Worm (Caenorhabditis elegans) whole organism, L4 larva: Measurements from ENCODE around the gene gldi-5.

Experiments used
- F10B5.3 ChIP-seq: sonication (generic microtip); optimal IDR thresholded peaks from 2 replicates; lab custom pipeline; 2016; ENCODE audit warnings: mild to moderate bottlenecking, missing genetic modification characterization, missing compliant biosample characterization
- F49E8.2 ChIP-seq: sonication (generic microtip); optimal IDR thresholded peaks from 2 replicates; lab custom pipeline; 2016; ENCODE audit warnings: missing compliant biosample characterization, mild to moderate bottlenecking, missing genetic modification characterization, borderline replicate concordance
- R02D3.7 ChIP-seq: fragments of 150-350 bp; sonication (generic microtip); optimal IDR thresholded peaks from 3 replicates; lab custom pipeline; 2014; ENCODE audit warnings: missing biosample characterization, missing genetic modification characterization
- T26A8.4 ChIP-seq: fragments of 200-800 bp; sonication (Bioruptor generic); IDR thresholded peaks from 2 replicates; pipeline ENCODE4 v1.3.6; 2022; ENCODE audit warnings: missing genetic modification characterization, missing compliant biosample characterization
- Y105C5A.15 ChIP-seq: fragments of 200-800 bp; sonication (Bioruptor generic); IDR thresholded peaks from 2 replicates; pipeline ENCODE4 v1.3.6; 2022; ENCODE audit warnings: missing genetic modification characterization, missing compliant biosample characterization
- ZK337.2 ChIP-seq: fragments of 200-800 bp; sonication (Bioruptor generic); IDR thresholded peaks from 2 replicates; pipeline ENCODE4 v1.3.6; 2022; ENCODE audit warnings: missing genetic modification reagents, missing genetic modification characterization, missing compliant biosample characterization
- aha-1 ChIP-seq: fragments of 150-350 bp; peaks from one replicate; lab custom pipeline; 2014; ENCODE audit warnings: missing biosample characterization, missing genetic modification characterization
- attf-4 ChIP-seq: sonication (generic microtip); optimal IDR thresholded peaks from 3 replicates; lab custom pipeline; 2017; ENCODE audit warnings: missing biosample characterization, missing genetic modification characterization
- ceh-62 ChIP-seq: sonication (generic microtip); optimal IDR thresholded peaks from 2 replicates; lab custom pipeline; 2017; ENCODE audit warnings: missing biosample characterization, missing genetic modification characterization
- ctbp-1 ChIP-seq: fragments of 200-800 bp; sonication (Bioruptor generic); IDR thresholded peaks from 2 replicates; pipeline ENCODE4 v1.3.6; 2022; ENCODE audit warnings: missing genetic modification reagents, missing genetic modification characterization, missing compliant biosample characterization
- daf-12 ChIP-seq: fragments of 150-350 bp; optimal IDR thresholded peaks from 2 replicates; lab custom pipeline; 2014; ENCODE audit warnings: missing biosample characterization, missing genetic modification reagents, missing genetic modification characterization
- daf-19 ChIP-seq: fragments of 200-800 bp; sonication (Bioruptor generic); conservative IDR thresholded peaks from 2 replicates; pipeline ENCODE4 v1.3.6; 2022; ENCODE audit warnings: missing genetic modification characterization, missing compliant biosample characterization
- daf-8 ChIP-seq: fragments of 200-800 bp; sonication (Bioruptor generic); IDR thresholded peaks from 2 replicates; pipeline ENCODE4 v1.3.6; 2022; ENCODE audit warnings: missing genetic modification characterization, missing compliant biosample characterization
- dmd-8 ChIP-seq: fragments of 200-800 bp; sonication (Bioruptor generic); IDR thresholded peaks from 2 replicates; pipeline ENCODE4 v1.3.6; 2022; ENCODE audit warnings: missing genetic modification characterization, missing compliant biosample characterization
- dpl-1 ChIP-seq: fragments of 150-350 bp; optimal IDR thresholded peaks from 2 replicates; lab custom pipeline; 2014; ENCODE audit warnings: missing biosample characterization, missing genetic modification reagents, missing genetic modification characterization
- egl-27 ChIP-seq: sonication (generic microtip); optimal IDR thresholded peaks from 3 replicates; lab custom pipeline; 2017; ENCODE audit warnings: missing biosample characterization, missing genetic modification reagents, missing genetic modification characterization
- gei-8 ChIP-seq: fragments of 200-800 bp; sonication (Bioruptor generic); optimal IDR thresholded peaks from 2 replicates; lab custom pipeline; 2018; ENCODE audit warnings: mild to moderate bottlenecking, missing genetic modification characterization, missing compliant biosample characterization
- hlh-11 ChIP-seq: fragments of 200-800 bp; sonication (Bioruptor generic); optimal IDR thresholded peaks from 2 replicates; lab custom pipeline; 2018; ENCODE audit warnings: mild to moderate bottlenecking, missing genetic modification characterization, missing compliant biosample characterization
- hmg-1.1 ChIP-seq: fragments of 200-800 bp; sonication (Bioruptor generic); IDR thresholded peaks from 2 replicates; pipeline ENCODE4 v1.3.6; 2022; ENCODE audit warnings: missing genetic modification reagents, missing genetic modification characterization, missing compliant biosample characterization
- jun-1 ChIP-seq: fragments of 150-350 bp; optimal IDR thresholded peaks from 2 replicates; lab custom pipeline; 2014; ENCODE audit warnings: missing biosample characterization, missing genetic modification reagents, missing genetic modification characterization
- lim-7 ChIP-seq: fragments of 200-800 bp; sonication (Bioruptor generic); IDR thresholded peaks from 2 replicates; pipeline ENCODE4 v1.3.6; 2022; ENCODE audit warnings: missing genetic modification characterization, missing compliant biosample characterization
- lin-1 ChIP-seq: fragments of 200-800 bp; sonication (Bioruptor generic); IDR thresholded peaks from 2 replicates; pipeline ENCODE4 v1.3.6; 2022; ENCODE audit warnings: missing genetic modification reagents, missing genetic modification characterization, missing compliant biosample characterization
- lin-38 ChIP-seq: fragments of 200-800 bp; sonication (Bioruptor generic); IDR thresholded peaks from 2 replicates; pipeline ENCODE4 v1.3.6; 2022; ENCODE audit warnings: missing genetic modification reagents, missing genetic modification characterization, missing compliant biosample characterization
- lsy-2 ChIP-seq, 2 experiments: fragments of 150-350 bp in 1 of 2; sonication (generic microtip) in 1 of 2; optimal IDR thresholded peaks; 2 replicates each; lab custom pipeline; 2014 to 2017; ENCODE audit warnings: missing biosample characterization in 2 of 2, missing genetic modification characterization in 2 of 2
- madf-9 ChIP-seq: fragments of 200-800 bp; sonication (Bioruptor generic); conservative IDR thresholded peaks from 2 replicates; pipeline ENCODE4 v1.3.6; 2022; ENCODE audit warnings: missing genetic modification reagents, missing genetic modification characterization, missing compliant biosample characterization
- mep-1 ChIP-seq: fragments of 150-350 bp; sonication (generic microtip); optimal IDR thresholded peaks from 3 replicates; lab custom pipeline; 2014; ENCODE audit warnings: missing biosample characterization, missing genetic modification characterization
- mes-2 ChIP-seq: sonication (generic microtip); optimal IDR thresholded peaks from 2 replicates; lab custom pipeline; 2016; ENCODE audit warnings: missing genotype, mild to moderate bottlenecking, missing genetic modification characterization, missing compliant biosample characterization; ENCODE audit not compliant: poor library complexity, severe bottlenecking
- nhr-10 ChIP-seq: fragments of 150-350 bp; optimal IDR thresholded peaks from 2 replicates; lab custom pipeline; 2014; ENCODE audit warnings: missing biosample characterization, missing genetic modification characterization
- nhr-102 ChIP-seq: sonication (generic microtip); optimal IDR thresholded peaks from 2 replicates; lab custom pipeline; 2016; ENCODE audit warnings: mild to moderate bottlenecking, missing genetic modification characterization, moderate library complexity, missing compliant biosample characterization
- nhr-111 ChIP-seq: fragments of 200-800 bp; sonication (Bioruptor generic); optimal IDR thresholded peaks from 2 replicates; lab custom pipeline; 2018; ENCODE audit warnings: mild to moderate bottlenecking, missing genetic modification characterization, missing compliant biosample characterization
- nhr-237 ChIP-seq: sonication (generic microtip); optimal IDR thresholded peaks from 2 replicates; lab custom pipeline; 2017; ENCODE audit warnings: missing biosample characterization, missing genetic modification characterization
- nhr-76 ChIP-seq: fragments of 150-350 bp; optimal IDR thresholded peaks from 2 replicates; lab custom pipeline; 2014; ENCODE audit warnings: missing biosample characterization, missing genetic modification characterization
- rbr-2 ChIP-seq: sonication (generic microtip); optimal IDR thresholded peaks from 2 replicates; lab custom pipeline; 2016; ENCODE audit warnings: missing genotype, missing genetic modification characterization, missing compliant biosample characterization
- saeg-2 ChIP-seq: fragments of 200-800 bp; sonication (Bioruptor generic); IDR thresholded peaks from 2 replicates; pipeline ENCODE4 v1.3.6; 2022; ENCODE audit warnings: missing genetic modification reagents, missing genetic modification characterization, missing compliant biosample characterization
- skn-1 ChIP-seq: fragments of 150-350 bp; optimal IDR thresholded peaks from 2 replicates; lab custom pipeline; 2014; ENCODE audit warnings: missing biosample characterization, missing genetic modification characterization
- spr-1 ChIP-seq: sonication (generic microtip); optimal IDR thresholded peaks from 2 replicates; lab custom pipeline; 2016; ENCODE audit warnings: mild to moderate bottlenecking, missing genetic modification characterization, missing compliant biosample characterization
- tag-97 ChIP-seq: fragments of 200-800 bp; sonication (Bioruptor generic); IDR thresholded peaks from 2 replicates; pipeline ENCODE4 v1.3.6; 2022; ENCODE audit warnings: missing genetic modification characterization, missing compliant biosample characterization
- unc-39 ChIP-seq: sonication (generic microtip); optimal IDR thresholded peaks from 2 replicates; lab custom pipeline; 2017; ENCODE audit warnings: missing biosample characterization, missing genetic modification characterization
- vab-7 ChIP-seq: fragments of 200-800 bp; sonication (Bioruptor generic); IDR thresholded peaks from 2 replicates; pipeline ENCODE4 v1.3.6; 2022; ENCODE audit warnings: missing genetic modification reagents, missing genetic modification characterization, missing compliant biosample characterization
- zag-1 ChIP-seq: fragments of 150-350 bp; optimal IDR thresholded peaks from 2 replicates; lab custom pipeline; 2014; ENCODE audit warnings: missing biosample characterization, missing genetic modification characterization

The gldi-5 gene

DNA sequence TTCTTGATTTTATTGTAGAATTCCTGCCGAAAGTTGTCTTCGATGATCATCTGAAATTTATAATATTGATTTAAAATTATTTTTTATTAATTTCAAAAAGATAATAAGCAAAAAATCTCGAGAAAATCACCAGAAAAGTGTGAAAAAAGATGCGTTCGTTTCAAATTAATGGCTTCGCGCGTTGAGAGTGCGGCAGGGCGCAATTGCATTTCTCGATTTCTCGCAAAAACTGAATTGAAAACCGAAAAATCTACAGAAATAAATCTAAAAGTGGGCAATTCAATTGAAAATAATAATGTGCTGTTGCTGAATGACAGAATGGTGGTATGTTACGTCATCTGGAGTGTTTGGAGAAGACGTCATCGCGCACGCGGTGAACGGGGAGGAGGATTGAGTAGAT is 8.7 kb upstream of the gldi-5 start, which contains the start of gene evl-18:
evl-18 (minus strand) TSS at position 50 of the 400 bp plus-strand sequence.
- no peak for TF ChIP-seq nhr-76 (tag; lab: Kevin White, UChicago)
- TF ChIP-seq ZK337.2 (GFP tag; lab: Robert Waterston, UW): no peak
- no peak for TF ChIP-seq attf-4 (tag; lab: Kevin White, UChicago)
- no peak for TF ChIP-seq F49E8.2
- TF ChIP-seq lin-38 (GFP tag; lab: Robert Waterston, UW): peak; percentile 71
- no peak for TF ChIP-seq nhr-111 (GFP tag; lab: Kevin White, UChicago)
- no peak for TF ChIP-seq spr-1 (tag; lab: Kevin White, UChicago)
- no peak for TF ChIP-seq gei-8 (GFP tag; lab: Kevin White, UChicago)
- TF ChIP-seq mes-2 (tag; lab: Kevin White, UChicago): peak; percentile 15
- TF ChIP-seq unc-39 (tag; lab: Kevin White, UChicago): no peak
- TF ChIP-seq lin-1: no peak
- no peak for TF ChIP-seq Y105C5A.15 (GFP tag; lab: Robert Waterston, UW)
- TF ChIP-seq lsy-2 (tag; optimal IDR thresholded peaks at IDR 0.05; lab: Kevin White, UChicago): peak in 1 of 2 experiments; percentile 33
- no peak for TF ChIP-seq dmd-8 (GFP tag; lab: Robert Waterston, UW)
- TF ChIP-seq ctbp-1 (GFP tag; lab: Robert Waterston, UW): no peak
- TF ChIP-seq hlh-11 (tag; lab: Kevin White, UChicago): no peak
- TF ChIP-seq mep-1 (tag; lab: Kevin White, UChicago): no peak
- TF ChIP-seq dpl-1: peak; percentile 58
- TF ChIP-seq saeg-2 (GFP tag; lab: Robert Waterston, UW): no peak
- TF ChIP-seq egl-27 (tag; lab: Kevin White, UChicago): no peak
- no peak for TF ChIP-seq hmg-1.1 (GFP tag; lab: Robert Waterston, UW)
- no peak for TF ChIP-seq ceh-62 (tag; lab: Kevin White, UChicago)
- TF ChIP-seq aha-1 (tag; lab: Kevin White, UChicago): no peak

DNA sequence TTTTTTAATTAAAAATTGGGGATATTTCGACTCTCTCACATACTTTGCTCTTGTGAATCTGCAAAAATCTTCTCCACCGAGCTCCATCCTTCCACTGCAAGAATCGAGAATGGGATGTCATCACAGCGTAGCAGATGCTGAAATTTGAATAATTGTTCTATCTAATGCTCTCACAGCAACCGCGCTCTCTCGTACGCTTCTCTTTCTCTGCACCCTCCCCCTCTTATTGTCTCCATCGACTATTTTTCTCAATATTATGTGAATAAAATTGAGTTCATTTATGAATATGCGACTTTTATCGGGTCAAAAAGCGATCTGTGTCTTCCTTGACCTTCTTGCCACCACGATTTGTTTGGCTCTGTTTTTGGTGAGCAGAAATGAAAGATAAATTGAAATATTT is 7.7 kb upstream of the gldi-5 start, which contains the start of gene F34D10.3:
F34D10.3 (plus strand) TSS at position 249 of the 400 bp plus-strand sequence.
- TF ChIP-seq daf-19 (GFP tag; lab: Robert Waterston, UW) (no peak), mes-2 (tag; lab: Kevin White, UChicago) (peak; percentile 48), ceh-62 (tag; lab: Kevin White, UChicago) (no peak), nhr-10 (tag; lab: Kevin White, UChicago) (no peak), vab-7 (GFP tag; lab: Robert Waterston, UW) (no peak), daf-8 (GFP tag; lab: Robert Waterston, UW) (no peak), nhr-111 (GFP tag; lab: Kevin White, UChicago) (no peak), lsy-2 (tag; optimal IDR thresholded peaks at IDR 0.05; lab: Kevin White, UChicago) (peak in 1 of 2 experiments; percentile 32)

ce11 chrIII:3730475-3730874 is 4.2 kb upstream of the gldi-5 start, which contains the start of gene F34D10.8:
F34D10.8 (plus strand) TSS chrIII:3730775.
- no peak for TF ChIP-seq attf-4 (tag; lab: Kevin White, UChicago)
- TF ChIP-seq zag-1: no peak
- no peak for TF ChIP-seq daf-12 (tag; lab: Kevin White, UChicago)
- TF ChIP-seq madf-9 (GFP tag; lab: Robert Waterston, UW): no peak
- no peak for TF ChIP-seq tag-97 (GFP tag; lab: Robert Waterston, UW)
- TF ChIP-seq rbr-2 (tag; lab: Kevin White, UChicago): no peak
- no peak for TF ChIP-seq F10B5.3 (tag; lab: Kevin White, UChicago)
- TF ChIP-seq nhr-102 (tag; lab: Kevin White, UChicago): no peak
- TF ChIP-seq jun-1 (tag; lab: Kevin White, UChicago): no peak
- TF ChIP-seq lim-7: no peak
- TF ChIP-seq ctbp-1 (GFP tag; lab: Robert Waterston, UW): no peak
- no peak for TF ChIP-seq nhr-237 (tag; lab: Kevin White, UChicago)
- no peak for TF ChIP-seq skn-1 (tag; lab: Kevin White, UChicago)
- TF ChIP-seq nhr-10 (tag; lab: Kevin White, UChicago): no peak
- TF ChIP-seq R02D3.7 (tag; lab: Kevin White, UChicago): no peak
- TF ChIP-seq T26A8.4 (GFP tag; lab: Robert Waterston, UW): no peak
